Fruit fly (Drosophila melanogaster) whole organism, prepupa: Measurements from ENCODE around the gene S6kII.

Experiments used
- Sox102F ChIP-seq: fragments of 200-800 bp; sonication (Bioruptor generic); optimal IDR thresholded peaks from 2 replicates; lab custom pipeline; 2016; ENCODE audit warnings: missing biosample characterization, mild to moderate bottlenecking, missing genetic modification characterization
- Sox15 ChIP-seq: fragments of 200-800 bp; sonication (Bioruptor generic); optimal IDR thresholded peaks from 3 replicates; lab custom pipeline; 2016; ENCODE audit warnings: missing biosample characterization, missing genetic modification characterization
- fd85E ChIP-seq: fragments of 200-800 bp; sonication (Bioruptor generic); optimal IDR thresholded peaks from 3 replicates; lab custom pipeline; 2016; ENCODE audit warnings: missing biosample characterization, missing genetic modification characterization

dm6 chrX:22527210-22527609 lies 2.6 kb upstream of the S6kII start:
- TF ChIP-seq Sox102F (no peak), fd85E (no peak), Sox15 (GFP tag; lab: Kevin White, UChicago) (no peak)
